Fruit fly (Drosophila melanogaster) whole organism: Measurements from ENCODE around the gene Xport-A.

ENCODE experiments used
- EcR ChIP-seq, 2 experiments: fragments of >200 bp; optimal IDR thresholded peaks; 2 replicates each; lab custom pipeline; 2017; ENCODE audit warnings: missing biosample characterization in 2 of 2, missing genetic modification characterization in 2 of 2, missing genetic modification reagents in 2 of 2
- pan ChIP-seq: fragments of >200 bp; optimal IDR thresholded peaks from 2 replicates; lab custom pipeline; 2017

- no peak for TF ChIP-seq pan (lab: Kevin White, UChicago)
- TF ChIP-seq EcR (GFP tag; optimal IDR thresholded peaks at IDR 0.05; lab: Kevin White, UChicago) = no peak
These were observed 27.1 kb upstream of the Xport-A start, which contains the start of gene CG46042 for dm6 chr3R:19942312-19942711.
